Fruit fly (Drosophila melanogaster): ENCODE results near the gene SecS.

The SecS gene

DNA sequence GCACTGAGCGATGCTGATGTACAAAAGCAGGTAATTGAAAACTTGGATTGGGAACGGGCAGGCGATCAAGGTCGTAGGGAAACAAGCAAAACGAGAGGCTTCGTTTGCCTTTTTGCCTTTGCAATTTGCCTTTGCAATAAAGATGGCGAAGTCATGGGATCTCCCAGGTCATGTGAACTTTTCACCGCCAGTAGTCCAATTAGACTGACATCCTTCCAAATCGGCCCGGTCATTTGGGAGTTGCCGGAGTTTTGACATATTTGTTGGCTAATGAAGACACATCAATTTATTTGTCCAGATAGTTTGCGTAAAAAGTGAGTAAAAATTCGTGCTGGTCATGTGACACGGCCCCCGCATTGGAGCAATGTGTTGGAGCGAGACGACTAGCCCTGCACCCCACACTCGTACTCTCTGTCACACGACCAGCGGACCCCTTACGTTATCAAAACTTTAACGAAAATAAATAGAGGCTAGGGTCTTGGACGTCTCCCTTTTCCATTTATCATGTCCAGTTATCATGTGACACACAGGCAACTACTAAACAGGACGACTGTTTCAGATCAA, 9.1 kb upstream of the SecS start:
- TF ChIP-seq Sox102F (GFP tag; optimal IDR thresholded peaks at IDR 0.05) = no peak
- TF ChIP-seq Gug (GFP tag; IDR thresholded peaks at IDR 0.05) = no peak
- TF ChIP-seq svp (GFP tag) = peak; percentile 93
- TF ChIP-seq Met (GFP tag; optimal IDR thresholded peaks at IDR 0.05) = no peak
- TF ChIP-seq Eip78C (GFP tag) = peak; percentile 52
- TF ChIP-seq CG15336 (GFP tag; IDR thresholded peaks at IDR 0.05) = no peak
- TF ChIP-seq CG7368 (GFP tag; optimal IDR thresholded peaks at IDR 0.05) = no peak
- no peak for TF ChIP-seq vri (GFP tag; optimal IDR thresholded peaks at IDR 0.05)
- peak; percentile 53 for TF ChIP-seq fkh (GFP tag; optimal IDR thresholded peaks at IDR 0.05)

DNA sequence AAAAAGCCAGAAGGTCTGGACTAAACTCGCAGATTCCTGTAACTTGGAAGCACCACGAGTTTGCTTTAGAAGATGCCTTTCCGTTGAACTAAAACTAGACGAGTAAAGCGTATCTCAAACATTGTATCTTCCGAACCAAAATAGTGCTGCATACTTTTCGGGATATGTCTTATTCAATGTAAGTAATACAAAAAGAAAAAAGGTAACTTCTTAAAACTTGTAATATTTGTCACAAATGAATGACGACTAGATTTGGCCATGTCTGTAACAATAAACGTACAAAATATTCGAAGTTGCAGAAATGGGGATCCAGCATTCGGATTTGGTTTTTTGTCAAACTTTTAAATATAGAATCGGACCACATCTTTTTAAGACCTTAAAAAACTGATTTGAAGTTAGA, 6.4 kb upstream of the SecS start:
- TF ChIP-seq ss (GFP tag; optimal IDR thresholded peaks at IDR 0.05) = no peak
- TF ChIP-seq eg (GFP tag; IDR thresholded peaks at IDR 0.05) = 0 out of 3 replicates have a peak, but pooled peaks have one; percentile 22
- TF ChIP-seq dsx (GFP tag; optimal IDR thresholded peaks at IDR 0.05; ENCODE audit: poor library complexity, severe bottlenecking) = peak; percentile 97
- no peak for TF ChIP-seq svp (GFP tag)
- no peak for TF ChIP-seq Eip78C (GFP tag)

DNA sequence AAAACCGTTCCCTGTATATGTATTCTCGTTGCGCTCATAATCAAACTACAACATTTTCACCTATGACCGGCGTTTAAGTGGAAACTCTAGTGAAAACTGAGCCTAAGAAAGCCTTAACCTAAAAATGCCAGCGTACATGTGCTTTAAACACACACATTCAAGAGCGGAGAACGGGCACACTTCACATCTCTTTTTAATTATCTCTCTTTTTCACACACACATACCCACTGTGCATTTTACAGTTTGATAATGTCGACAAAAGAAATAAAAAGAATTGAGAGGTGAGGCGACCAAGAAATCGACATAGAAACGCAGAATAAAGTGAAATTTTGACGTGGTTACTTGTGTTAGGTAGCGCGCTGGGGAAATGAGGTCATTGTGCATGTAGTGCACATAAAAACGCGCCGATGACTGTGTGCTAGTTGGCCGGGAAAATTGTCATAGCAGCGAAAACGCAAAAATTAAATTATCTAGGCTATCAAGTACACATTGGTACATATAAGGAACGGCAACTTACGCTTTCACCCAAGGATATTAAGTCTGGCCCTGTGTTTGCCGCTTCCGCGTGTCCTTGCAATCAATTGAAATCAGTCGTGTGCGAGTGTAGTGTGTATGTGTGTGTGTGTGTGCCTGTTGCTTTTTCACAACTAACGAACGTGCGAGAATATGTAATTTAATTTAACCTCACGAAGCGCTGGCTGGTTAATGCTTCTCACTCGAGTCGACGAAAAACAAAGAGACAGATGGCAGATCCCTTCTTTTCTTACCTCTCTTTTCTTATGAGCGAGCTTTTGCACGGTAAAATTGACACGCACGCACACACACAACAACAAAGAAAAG, 1.5 kb upstream of the SecS start:
- TF ChIP-seq net (GFP tag; optimal IDR thresholded peaks at IDR 0.05) = no peak
- TF ChIP-seq CG8119 (GFP tag; IDR thresholded peaks at IDR 0.05) = no peak
- peak; percentile 18 for TF ChIP-seq Blimp-1 (GFP tag; optimal IDR thresholded peaks at IDR 0.05)
- no peak for TF ChIP-seq CG6276 (GFP tag; optimal IDR thresholded peaks at IDR 0.05)
- TF ChIP-seq CG7368 (GFP tag; optimal IDR thresholded peaks at IDR 0.05) = no peak
- no peak for TF ChIP-seq CG4318 (GFP tag; optimal IDR thresholded peaks at IDR 0.05)
- peak; percentile 14 for TF ChIP-seq Eip78C (GFP tag)
- no peak for TF ChIP-seq CG11294 (GFP tag; IDR thresholded peaks at IDR 0.05)
- no peak for TF ChIP-seq Eip75B (GFP tag; optimal IDR thresholded peaks at IDR 0.05)

DNA sequence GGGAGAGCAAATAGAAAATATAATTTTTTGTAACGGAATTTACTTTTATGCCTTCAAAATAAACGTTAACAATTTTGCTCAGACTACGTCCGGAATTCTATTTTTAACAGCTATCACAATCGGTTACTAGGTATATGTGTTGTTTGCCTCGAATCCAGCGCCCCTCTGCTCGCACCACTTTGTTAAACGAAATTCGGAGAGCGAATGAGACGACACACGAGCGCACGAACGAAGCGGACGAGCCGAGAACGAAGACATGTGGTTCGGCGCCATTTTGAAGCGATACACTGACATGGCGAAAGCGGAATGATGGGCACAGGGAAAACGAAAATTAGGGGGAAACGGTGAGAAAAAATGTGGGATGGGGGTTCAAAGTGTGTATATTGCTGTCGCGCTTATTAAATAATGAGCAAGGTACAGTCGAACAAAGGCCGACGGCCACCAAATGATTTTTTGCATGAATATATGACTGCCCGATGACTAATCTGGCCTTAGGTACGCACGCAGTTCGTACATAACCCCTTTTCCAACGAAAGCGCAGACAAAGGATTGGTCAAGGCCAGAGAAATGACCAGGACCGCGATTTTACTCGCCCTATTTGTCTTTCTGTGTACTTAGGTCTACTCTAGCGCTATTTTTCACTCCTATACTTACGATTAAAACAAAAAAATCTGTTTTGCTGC, 731 bp upstream of the SecS start:
- peak; percentile 96 for TF ChIP-seq vri (GFP tag; optimal IDR thresholded peaks at IDR 0.05)
- TF ChIP-seq CG9139 (GFP tag; optimal IDR thresholded peaks at IDR 0.05) = peak; percentile 63
- no peak for TF ChIP-seq Hr4 (GFP tag; optimal IDR thresholded peaks at IDR 0.05)
- TF ChIP-seq fkh (GFP tag; optimal IDR thresholded peaks at IDR 0.05) = peak; percentile 56
- peak; percentile 46 for TF ChIP-seq CG6808 (GFP tag; optimal IDR thresholded peaks at IDR 0.05)
- no peak for TF ChIP-seq CG11902 (GFP tag; optimal IDR thresholded peaks at IDR 0.05)
- peak; percentile 47 for TF ChIP-seq Eip75B (GFP tag; optimal IDR thresholded peaks at IDR 0.05)
- no peak for TF ChIP-seq Sox102F (GFP tag; optimal IDR thresholded peaks at IDR 0.05)
- TF ChIP-seq Lpt (GFP tag; optimal IDR thresholded peaks at IDR 0.05) = peak; percentile 11
- peak; percentile 58 for TF ChIP-seq Eip93F (GFP tag; optimal IDR thresholded peaks at IDR 0.05)
- peak; percentile 70 for TF ChIP-seq svp (GFP tag)
- TF ChIP-seq CG6276 (GFP tag; optimal IDR thresholded peaks at IDR 0.05) = no peak
- TF ChIP-seq Blimp-1 (GFP tag; optimal IDR thresholded peaks at IDR 0.05) = no peak
- no peak for TF ChIP-seq CG8632 (GFP tag; optimal IDR thresholded peaks at IDR 0.05)
- TF ChIP-seq CG16779 (tag; optimal IDR thresholded peaks at IDR 0.05) = peak; percentile 43
- peak; percentile 68 to 70 for TF ChIP-seq ss (GFP tag; optimal IDR thresholded peaks at IDR 0.05)
- TF ChIP-seq lz (GFP tag; optimal IDR thresholded peaks at IDR 0.05) = peak; percentile 7
- peak; percentile 75 for TF ChIP-seq dsx (GFP tag; optimal IDR thresholded peaks at IDR 0.05; ENCODE audit: poor library complexity, severe bottlenecking)
- TF ChIP-seq Sox14 (GFP tag; optimal IDR thresholded peaks at IDR 0.05) = peak; percentile 85
- peak; percentile 69 for TF ChIP-seq Eip78C (GFP tag)
- TF ChIP-seq CG1621 (tag; optimal IDR thresholded peaks at IDR 0.05) = peak; percentile 74

Data from whole organism, prepupa.